Fruit fly (Drosophila melanogaster) S2 (cell line): Measurements from ENCODE around the gene CG42813.

Experiments used
- CG8478 ChIP-seq: fragments of >200 bp; optimal IDR thresholded peaks from 2 replicates; lab custom pipeline; 2018
- CTCF ChIP-seq, 2 experiments: fragments of >200 bp; optimal IDR thresholded peaks; 2 replicates each; lab custom pipeline; 2018

DNA sequence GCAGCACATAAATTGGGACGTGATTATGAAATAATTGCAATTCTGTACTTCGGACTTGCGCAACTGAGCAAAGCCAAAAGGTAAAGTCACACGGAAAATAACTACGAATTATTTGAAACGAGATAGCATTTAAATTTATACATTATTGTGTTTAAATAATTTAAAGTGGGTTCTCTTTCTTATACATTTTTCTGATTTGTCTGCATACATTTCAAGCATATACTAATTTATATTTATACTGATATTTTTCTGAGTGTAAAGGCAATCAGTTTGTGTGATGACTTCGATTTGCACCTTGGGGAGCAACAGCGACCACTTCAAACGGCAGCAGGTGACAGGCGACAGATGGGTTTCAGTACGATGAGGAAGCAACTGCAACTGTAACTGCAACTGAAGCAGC lies 2.9 kb downstream of the CG42813 start:
- no peak for TF ChIP-seq CG8478 (lab: Kevin White, UChicago)
- no peak for TF ChIP-seq CTCF (optimal IDR thresholded peaks at IDR 0.05; lab: Kevin White, UChicago)
